Worm (Caenorhabditis elegans) whole organism, early embryonic: ENCODE data around the gene F20G2.6.

ENCODE experiments used
- B0310.2 ChIP-seq: sonication (generic microtip); optimal IDR thresholded peaks from 2 replicates; lab custom pipeline; 2016; ENCODE audit warnings: mild to moderate bottlenecking, missing genetic modification characterization, missing compliant biosample characterization
- ama-1 ChIP-seq: fragments of 150-350 bp; optimal IDR thresholded peaks from 2 replicates; lab custom pipeline; 2014
- flt-1 ChIP-seq: fragments of 200-800 bp; sonication (Bioruptor generic); IDR thresholded peaks from 2 replicates; pipeline ENCODE4 v1.3.6; 2022; ENCODE audit warnings: missing genetic modification characterization, missing compliant biosample characterization
- hnd-1 ChIP-seq: sonication (generic microtip); optimal IDR thresholded peaks from 2 replicates; lab custom pipeline; 2016; ENCODE audit warnings: missing genetic modification characterization, missing compliant biosample characterization
- pes-1 ChIP-seq: fragments of 200-800 bp; sonication (Bioruptor generic); IDR thresholded peaks from 2 replicates; pipeline ENCODE4 v1.3.6; 2022; ENCODE audit warnings: missing genetic modification reagents, missing genetic modification characterization, missing compliant biosample characterization
- scrt-1 ChIP-seq: fragments of 200-800 bp; sonication (Bioruptor generic); IDR thresholded peaks from 2 replicates; pipeline ENCODE4 v1.3.6; 2022; ENCODE audit warnings: missing genetic modification characterization, missing compliant biosample characterization

DNA sequence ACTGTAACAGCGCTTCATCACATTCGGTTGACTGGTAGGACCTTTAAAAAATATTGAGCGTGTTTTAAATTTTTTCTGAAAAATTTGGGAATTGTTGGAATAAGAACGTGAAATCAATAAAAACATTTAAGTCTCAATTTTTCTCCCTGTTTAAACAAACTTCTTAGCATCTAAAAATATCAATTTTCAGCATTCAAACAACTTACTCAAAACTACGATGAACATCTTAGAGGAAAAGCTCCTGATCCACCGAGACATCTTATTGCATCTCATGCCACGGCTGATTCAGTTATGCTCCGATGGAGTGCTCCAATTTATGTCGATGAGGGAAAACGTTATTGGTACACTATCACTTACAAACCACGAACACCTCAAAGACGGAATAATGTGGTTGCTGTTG lies 36.3 kb downstream of the F20G2.6 start:
- TF ChIP-seq B0310.2 (tag; lab: Kevin White, UChicago) = no peak
- TF ChIP-seq ama-1 = no peak
- TF ChIP-seq flt-1 (GFP tag; lab: Robert Waterston, UW) = no peak
- no peak for TF ChIP-seq pes-1 (GFP tag; lab: Robert Waterston, UW)
- no peak for TF ChIP-seq hnd-1 (tag; lab: Kevin White, UChicago)
- no peak for TF ChIP-seq scrt-1
